Worm (Caenorhabditis elegans) whole organism, L4 larva: ENCODE results near the gene Y54E2A.7.
A peak's percentile ranks its signal among the peaks of the same experiment; 100 is the strongest.

Experiments used
- F10B5.3 ChIP-seq: sonication (generic microtip); optimal IDR thresholded peaks from 2 replicates; lab custom pipeline; 2016; ENCODE audit warnings: mild to moderate bottlenecking, missing genetic modification characterization, missing compliant biosample characterization
- F37D6.2 ChIP-seq: sonication (generic microtip); optimal IDR thresholded peaks from 2 replicates; lab custom pipeline; 2016; ENCODE audit warnings: mild to moderate bottlenecking, missing genetic modification characterization, missing compliant biosample characterization
- F44E2.7 ChIP-seq: fragments of 200-800 bp; sonication (Bioruptor generic); IDR thresholded peaks from 2 replicates; pipeline ENCODE4 v2.1.2; 2022; ENCODE audit warnings: missing genetic modification characterization, missing compliant biosample characterization
- F49E8.2 ChIP-seq: sonication (generic microtip); optimal IDR thresholded peaks from 2 replicates; lab custom pipeline; 2016; ENCODE audit warnings: missing compliant biosample characterization, mild to moderate bottlenecking, missing genetic modification characterization, borderline replicate concordance
- T26A8.4 ChIP-seq: fragments of 200-800 bp; sonication (Bioruptor generic); IDR thresholded peaks from 2 replicates; pipeline ENCODE4 v1.3.6; 2022; ENCODE audit warnings: missing genetic modification characterization, missing compliant biosample characterization
- Y48G9A.11 ChIP-seq: fragments of 200-800 bp; sonication (Bioruptor generic); IDR thresholded peaks from 2 replicates; pipeline ENCODE4 v1.3.6; 2022; ENCODE audit warnings: missing genetic modification reagents, missing genetic modification characterization, missing compliant biosample characterization
- Y5F2A.4 ChIP-seq: fragments of 200-800 bp; sonication (Bioruptor generic); optimal IDR thresholded peaks from 2 replicates; lab custom pipeline; 2018; ENCODE audit warnings: mild to moderate bottlenecking, missing genetic modification characterization, missing compliant biosample characterization
- Y75B8A.6 ChIP-seq: fragments of 200-800 bp; sonication (Bioruptor generic); IDR thresholded peaks from 2 replicates; pipeline ENCODE4 v1.3.6; 2022; ENCODE audit warnings: missing genetic modification reagents, missing genetic modification characterization, missing compliant biosample characterization
- ZK337.2 ChIP-seq: fragments of 200-800 bp; sonication (Bioruptor generic); IDR thresholded peaks from 2 replicates; pipeline ENCODE4 v1.3.6; 2022; ENCODE audit warnings: missing genetic modification reagents, missing genetic modification characterization, missing compliant biosample characterization
- aha-1 ChIP-seq: fragments of 150-350 bp; peaks from one replicate; lab custom pipeline; 2014; ENCODE audit warnings: missing biosample characterization, missing genetic modification characterization
- aly-2 ChIP-seq: sonication (generic microtip); optimal IDR thresholded peaks from 2 replicates; lab custom pipeline; 2018; ENCODE audit warnings: missing biosample characterization, missing genetic modification characterization
- ama-1 ChIP-seq: fragments of 150-350 bp; optimal IDR thresholded peaks from 2 replicates; lab custom pipeline; 2014; ENCODE audit warnings: inconsistent platforms, mixed read lengths
- ceh-20 ChIP-seq: fragments of 200-800 bp; sonication (Bioruptor generic); IDR thresholded peaks from 2 replicates; pipeline ENCODE4 v1.3.6; 2022; ENCODE audit warnings: missing genetic modification reagents, missing genetic modification characterization, missing compliant biosample characterization
- ceh-82 ChIP-seq: sonication (generic microtip); optimal IDR thresholded peaks from 2 replicates; lab custom pipeline; 2017; ENCODE audit warnings: missing biosample characterization, missing genetic modification characterization
- cey-2 ChIP-seq: sonication (generic microtip); optimal IDR thresholded peaks from 3 replicates; lab custom pipeline; 2017; ENCODE audit warnings: missing genetic modification characterization, mild to moderate bottlenecking, missing compliant biosample characterization, antibody characterized with exemption, borderline replicate concordance; ENCODE audit not compliant: insufficient read depth
- daf-8 ChIP-seq: fragments of 200-800 bp; sonication (Bioruptor generic); IDR thresholded peaks from 2 replicates; pipeline ENCODE4 v1.3.6; 2022; ENCODE audit warnings: missing genetic modification characterization, missing compliant biosample characterization
- dmd-6 ChIP-seq: fragments of 200-800 bp; sonication (Bioruptor generic); IDR thresholded peaks from 2 replicates; pipeline ENCODE4 v1.3.6; 2022; ENCODE audit warnings: missing genetic modification reagents, missing genetic modification characterization, missing compliant biosample characterization
- dmd-8 ChIP-seq: fragments of 200-800 bp; sonication (Bioruptor generic); IDR thresholded peaks from 2 replicates; pipeline ENCODE4 v1.3.6; 2022; ENCODE audit warnings: missing genetic modification characterization, missing compliant biosample characterization
- dve-1 ChIP-seq: sonication (generic microtip); optimal IDR thresholded peaks from 2 replicates; lab custom pipeline; 2017; ENCODE audit warnings: antibody characterized with exemption, mild to moderate bottlenecking, missing genetic modification characterization, missing compliant biosample characterization; ENCODE audit not compliant: insufficient read depth
- egl-27 ChIP-seq: sonication (generic microtip); optimal IDR thresholded peaks from 3 replicates; lab custom pipeline; 2017; ENCODE audit warnings: missing biosample characterization, missing genetic modification reagents, missing genetic modification characterization
- egl-43 ChIP-seq: fragments of 200-800 bp; sonication (Bioruptor generic); IDR thresholded peaks from 2 replicates; pipeline ENCODE4 v1.3.6; 2022; ENCODE audit warnings: missing genetic modification reagents, missing genetic modification characterization, missing compliant biosample characterization
- fkh-10 ChIP-seq: fragments of 150-350 bp; optimal IDR thresholded peaks from 2 replicates; lab custom pipeline; 2014; ENCODE audit warnings: missing biosample characterization, missing genetic modification reagents, missing genetic modification characterization
- gei-8 ChIP-seq: fragments of 200-800 bp; sonication (Bioruptor generic); optimal IDR thresholded peaks from 2 replicates; lab custom pipeline; 2018; ENCODE audit warnings: mild to moderate bottlenecking, missing genetic modification characterization, missing compliant biosample characterization
- hlh-30 ChIP-seq: sonication (generic microtip); optimal IDR thresholded peaks from 2 replicates; lab custom pipeline; 2017; ENCODE audit warnings: antibody characterized with exemption, mild to moderate bottlenecking, missing genetic modification characterization, missing compliant biosample characterization; ENCODE audit not compliant: insufficient read depth
- lim-7 ChIP-seq: fragments of 200-800 bp; sonication (Bioruptor generic); IDR thresholded peaks from 2 replicates; pipeline ENCODE4 v1.3.6; 2022; ENCODE audit warnings: missing genetic modification characterization, missing compliant biosample characterization
- lin-1 ChIP-seq: fragments of 200-800 bp; sonication (Bioruptor generic); IDR thresholded peaks from 2 replicates; pipeline ENCODE4 v1.3.6; 2022; ENCODE audit warnings: missing genetic modification reagents, missing genetic modification characterization, missing compliant biosample characterization
- lin-13 ChIP-seq: fragments of 150-350 bp; optimal IDR thresholded peaks from 2 replicates; lab custom pipeline; 2014; ENCODE audit warnings: missing biosample characterization, missing genetic modification reagents, missing genetic modification characterization
- lin-29 ChIP-seq: fragments of 200-800 bp; sonication (Bioruptor generic); IDR thresholded peaks from 2 replicates; pipeline ENCODE4 v1.3.6; 2022; ENCODE audit warnings: missing genetic modification reagents, missing genetic modification characterization, missing compliant biosample characterization
- lin-38 ChIP-seq: fragments of 200-800 bp; sonication (Bioruptor generic); IDR thresholded peaks from 2 replicates; pipeline ENCODE4 v1.3.6; 2022; ENCODE audit warnings: missing genetic modification reagents, missing genetic modification characterization, missing compliant biosample characterization
- lsy-2 ChIP-seq, 2 experiments: fragments of 150-350 bp in 1 of 2; sonication (generic microtip) in 1 of 2; optimal IDR thresholded peaks; 2 replicates each; lab custom pipeline; 2014 to 2017; ENCODE audit warnings: missing biosample characterization in 2 of 2, missing genetic modification characterization in 2 of 2
- madf-5 ChIP-seq, 2 experiments: fragments of 200-800 bp; sonication (Bioruptor generic); IDR thresholded peaks; 2 replicates each; pipeline ENCODE4 v1.3.6; 2022; ENCODE audit warnings: missing compliant biosample characterization in 2 of 2, missing genetic modification characterization in 2 of 2
- mdl-1 ChIP-seq, 2 experiments: fragments of 150-350 bp in 1 of 2; sonication (generic microtip) in 1 of 2; optimal IDR thresholded peaks; 2 replicates each; lab custom pipeline; 2014 to 2017; ENCODE audit warnings: missing biosample characterization in 2 of 2, missing genetic modification characterization in 2 of 2
- mep-1 ChIP-seq: fragments of 150-350 bp; sonication (generic microtip); optimal IDR thresholded peaks from 3 replicates; lab custom pipeline; 2014; ENCODE audit warnings: missing biosample characterization, missing genetic modification characterization
- mxl-3 ChIP-seq: fragments of 200-800 bp; sonication (Bioruptor generic); optimal IDR thresholded peaks from 2 replicates; lab custom pipeline; 2018; ENCODE audit warnings: mild to moderate bottlenecking, missing genetic modification characterization, missing compliant biosample characterization
- nhr-102 ChIP-seq: sonication (generic microtip); optimal IDR thresholded peaks from 2 replicates; lab custom pipeline; 2016; ENCODE audit warnings: mild to moderate bottlenecking, missing genetic modification characterization, moderate library complexity, missing compliant biosample characterization
- nhr-11 ChIP-seq: fragments of 150-350 bp; optimal IDR thresholded peaks from 2 replicates; lab custom pipeline; 2014; ENCODE audit warnings: missing biosample characterization, missing genetic modification characterization
- nhr-237 ChIP-seq: sonication (generic microtip); optimal IDR thresholded peaks from 2 replicates; lab custom pipeline; 2017; ENCODE audit warnings: missing biosample characterization, missing genetic modification characterization
- nhr-41 ChIP-seq: fragments of 200-800 bp; sonication (Bioruptor generic); IDR thresholded peaks from 2 replicates; pipeline ENCODE4 v1.3.6; 2022; ENCODE audit warnings: missing genetic modification reagents, missing genetic modification characterization, missing compliant biosample characterization
- nhr-76 ChIP-seq: fragments of 150-350 bp; optimal IDR thresholded peaks from 2 replicates; lab custom pipeline; 2014; ENCODE audit warnings: missing biosample characterization, missing genetic modification characterization
- pha-4 ChIP-seq, 2 experiments: fragments of 150-350 bp in 1 of 2; fragments of 200-800 bp in 1 of 2; sonication (Bioruptor generic) in 1 of 2; IDR thresholded peaks in 1 of 2; optimal IDR thresholded peaks in 1 of 2; 2 replicates each; pipeline versions ENCODE4 v1.3.6 to Lab custom; 2014 to 2022; ENCODE audit warnings: missing genetic modification characterization in 2 of 2, missing genetic modification reagents in 2 of 2, missing biosample characterization in 1 of 2, missing compliant biosample characterization in 1 of 2
- pqm-1 ChIP-seq: sonication (generic microtip); optimal IDR thresholded peaks from 2 replicates; lab custom pipeline; 2017; ENCODE audit warnings: missing biosample characterization, missing genetic modification characterization
- skn-1 ChIP-seq: fragments of 150-350 bp; optimal IDR thresholded peaks from 2 replicates; lab custom pipeline; 2014; ENCODE audit warnings: missing biosample characterization, missing genetic modification characterization
- snpc-1.2 ChIP-seq: fragments of 200-800 bp; sonication (Bioruptor generic); IDR thresholded peaks from 2 replicates; pipeline ENCODE4 v1.3.6; 2022; ENCODE audit warnings: missing genetic modification reagents, missing genetic modification characterization, missing compliant biosample characterization
- spr-1 ChIP-seq: sonication (generic microtip); optimal IDR thresholded peaks from 2 replicates; lab custom pipeline; 2016; ENCODE audit warnings: mild to moderate bottlenecking, missing genetic modification characterization, missing compliant biosample characterization
- spr-3 ChIP-seq: fragments of 200-800 bp; sonication (Bioruptor generic); optimal IDR thresholded peaks from 2 replicates; lab custom pipeline; 2018; ENCODE audit warnings: mild to moderate bottlenecking, missing genetic modification characterization, missing compliant biosample characterization
- tag-97 ChIP-seq: fragments of 200-800 bp; sonication (Bioruptor generic); IDR thresholded peaks from 2 replicates; pipeline ENCODE4 v1.3.6; 2022; ENCODE audit warnings: missing genetic modification characterization, missing compliant biosample characterization
- vab-7 ChIP-seq: fragments of 200-800 bp; sonication (Bioruptor generic); IDR thresholded peaks from 2 replicates; pipeline ENCODE4 v1.3.6; 2022; ENCODE audit warnings: missing genetic modification reagents, missing genetic modification characterization, missing compliant biosample characterization
- zip-11 ChIP-seq: fragments of 200-800 bp; sonication (Bioruptor generic); IDR thresholded peaks from 2 replicates; pipeline ENCODE4 v1.3.6; 2022; ENCODE audit warnings: missing genetic modification characterization, missing compliant biosample characterization
- ztf-11 ChIP-seq: fragments of 150-350 bp; optimal IDR thresholded peaks from 2 replicates; lab custom pipeline; 2014; ENCODE audit warnings: missing biosample characterization, missing genetic modification characterization

Y54E2A.7 gene

ce11 chrII:14804259-14804899, 31.6 kb upstream of the Y54E2A.7 start, which contains the start of gene W01D2.3 (continued):
- TF ChIP-seq daf-8 (GFP tag; lab: Robert Waterston, UW) (no peak), spr-1 (tag; lab: Kevin White, UChicago) (peak; percentile 94), lin-1 (peak; percentile 78), skn-1 (tag; lab: Kevin White, UChicago) (no peak), ceh-20 (GFP tag; lab: Robert Waterston, UW) (no peak; the same call in 1 of the 2 replicates), Y75B8A.6 (GFP tag; lab: Robert Waterston, UW) (no peak), lin-38 (GFP tag; lab: Robert Waterston, UW) (peak; percentile 79), ceh-82 (no peak), aly-2 (peak; percentile 71), nhr-11 (tag; lab: Kevin White, UChicago) (no peak), F44E2.7 (GFP tag; lab: Robert Waterston, UW) (no peak), fkh-10 (GFP tag; lab: Kevin White, UChicago) (no peak), egl-43 (peak; percentile 67), mdl-1 (tag; optimal IDR thresholded peaks at IDR 0.05; lab: Kevin White, UChicago) (no peak), snpc-1.2 (GFP tag; lab: Robert Waterston, UW) (no peak), lin-29 (GFP tag; lab: Robert Waterston, UW) (peak; percentile 38; the same call in 1 of the 2 replicates), zip-11 (GFP tag; lab: Robert Waterston, UW) (no peak), egl-27 (tag; lab: Kevin White, UChicago) (no peak), madf-5 (GFP tag; IDR thresholded peaks at IDR 0.05; lab: Robert Waterston, UW) (0 out of 4 replicates have a peak, but pooled peaks have one; percentile 42 to 56), vab-7 (GFP tag; lab: Robert Waterston, UW) (peak; percentile 77), nhr-41 (GFP tag; lab: Robert Waterston, UW) (peak; percentile 17; the same call in 1 of the 2 replicates), Y48G9A.11 (GFP tag; lab: Robert Waterston, UW) (peak; percentile 69), nhr-102 (tag; lab: Kevin White, UChicago) (peak; percentile 92), F37D6.2 (tag; lab: Kevin White, UChicago) (peak; percentile 76), ZK337.2 (GFP tag; lab: Robert Waterston, UW) (peak; percentile 61; the same call in 1 of the 2 replicates), cey-2 (tag; lab: Kevin White, UChicago) (peak; percentile 35), tag-97 (GFP tag; lab: Robert Waterston, UW) (no peak), mxl-3 (GFP tag; lab: Kevin White, UChicago) (peak; percentile 69), lin-13 (GFP tag; lab: Kevin White, UChicago) (no peak), F10B5.3 (tag; lab: Kevin White, UChicago) (peak; percentile 61), ztf-11 (tag; lab: Kevin White, UChicago) (no peak), mep-1 (tag; lab: Kevin White, UChicago) (peak; percentile 80), aha-1 (peak; percentile 14), spr-3 (GFP tag; lab: Kevin White, UChicago) (peak; percentile 87), dmd-8 (GFP tag; lab: Robert Waterston, UW) (0 out of 2 replicates have a peak, but pooled peaks have one; percentile 36), lim-7 (peak; percentile 74; the same call in 1 of the 2 replicates), pqm-1 (tag; lab: Kevin White, UChicago) (no peak), T26A8.4 (GFP tag; lab: Robert Waterston, UW) (peak; percentile 92), dmd-6 (GFP tag; lab: Robert Waterston, UW) (peak; percentile 65), Y5F2A.4 (GFP tag; lab: Kevin White, UChicago) (peak; percentile 49), dve-1 (tag; lab: Kevin White, UChicago) (peak; percentile 95), nhr-237 (tag; lab: Kevin White, UChicago) (no peak), lsy-2 (tag; optimal IDR thresholded peaks at IDR 0.05; lab: Kevin White, UChicago) (peak in 1 of 2 experiments; percentile 70), F49E8.2 (tag; lab: Kevin White, UChicago) (peak; percentile 21), ama-1 (lab: Kevin White, UChicago) (no peak), gei-8 (GFP tag; lab: Kevin White, UChicago) (peak; percentile 72), nhr-76 (tag; lab: Kevin White, UChicago) (no peak), hlh-30 (peak; percentile 64), pha-4 (GFP tag; IDR thresholded peaks at IDR 0.05; lab: Robert Waterston, UW) (peak; percentile 83), pha-4 (tag; optimal IDR thresholded peaks at IDR 0.05; lab: Kevin White, UChicago) (no peak)
